Worm (Caenorhabditis elegans) whole organism, L3 larva: Measurements from ENCODE around the gene clec-240.

ENCODE experiments used
- ZK546.5 ChIP-seq: sonication (generic microtip); optimal IDR thresholded peaks from 2 replicates; lab custom pipeline; 2017; ENCODE audit warnings: missing biosample characterization, missing genetic modification characterization
- aly-2 ChIP-seq: fragments of 150-350 bp; optimal IDR thresholded peaks from 2 replicates; lab custom pipeline; 2014; ENCODE audit warnings: missing biosample characterization, missing genetic modification characterization
- ama-1 ChIP-seq: fragments of 150-350 bp; optimal IDR thresholded peaks from 2 replicates; lab custom pipeline; 2018
- ceh-16 ChIP-seq: sonication (generic microtip); optimal IDR thresholded peaks from 2 replicates; lab custom pipeline; 2017; ENCODE audit warnings: missing biosample characterization, missing genetic modification characterization
- ceh-82 ChIP-seq: fragments of 150-350 bp; optimal IDR thresholded peaks from 2 replicates; lab custom pipeline; 2014; ENCODE audit warnings: missing biosample characterization, missing genetic modification characterization
- ceh-9 ChIP-seq: sonication (generic microtip); optimal IDR thresholded peaks from 2 replicates; lab custom pipeline; 2018; ENCODE audit warnings: missing biosample characterization, missing genetic modification characterization
- daf-12 ChIP-seq: fragments of 150-350 bp; optimal IDR thresholded peaks from 2 replicates; lab custom pipeline; 2014; ENCODE audit warnings: missing biosample characterization, missing genetic modification reagents, missing genetic modification characterization
- egl-27 ChIP-seq: sonication (generic microtip); optimal IDR thresholded peaks from 4 replicates; lab custom pipeline; 2017; ENCODE audit warnings: missing biosample characterization, missing genetic modification reagents, missing genetic modification characterization
- egl-5 ChIP-seq: fragments of 150-350 bp; optimal IDR thresholded peaks from 2 replicates; lab custom pipeline; 2017; ENCODE audit warnings: missing biosample characterization, missing genetic modification reagents, missing genetic modification characterization, inconsistent platforms
- eor-1 ChIP-seq, 2 experiments: fragments of 150-350 bp; optimal IDR thresholded peaks; 2 replicates each; lab custom pipeline; 2014 to 2018; ENCODE audit warnings: missing biosample characterization in 2 of 2, missing genetic modification characterization in 2 of 2
- fkh-2 ChIP-seq: fragments of 150-350 bp; optimal IDR thresholded peaks from 2 replicates; lab custom pipeline; 2014; ENCODE audit warnings: missing biosample characterization, missing genetic modification reagents, missing genetic modification characterization
- fos-1 ChIP-seq: fragments of 150-350 bp; optimal IDR thresholded peaks from 2 replicates; lab custom pipeline; 2014; ENCODE audit warnings: missing biosample characterization, missing genetic modification characterization
- hmg-11 ChIP-seq: sonication (generic microtip); optimal IDR thresholded peaks from 2 replicates; lab custom pipeline; 2016; ENCODE audit warnings: missing genetic modification characterization, missing compliant biosample characterization
- jun-1 ChIP-seq: fragments of 150-350 bp; optimal IDR thresholded peaks from 2 replicates; lab custom pipeline; 2014; ENCODE audit warnings: missing biosample characterization, missing genetic modification reagents, missing genetic modification characterization
- lin-15B ChIP-seq: fragments of 150-350 bp; optimal IDR thresholded peaks from 2 replicates; lab custom pipeline; 2014; ENCODE audit warnings: missing biosample characterization, missing genetic modification characterization
- lin-39 ChIP-seq: fragments of 150-350 bp; optimal IDR thresholded peaks from 2 replicates; lab custom pipeline; 2018; ENCODE audit warnings: missing biosample characterization, missing genetic modification reagents, missing genetic modification characterization
- lsy-12 ChIP-seq: sonication (generic microtip); optimal IDR thresholded peaks from 2 replicates; lab custom pipeline; 2016; ENCODE audit warnings: mild to moderate bottlenecking, missing genetic modification characterization, missing compliant biosample characterization
- mdl-1 ChIP-seq: fragments of 150-350 bp; optimal IDR thresholded peaks from 2 replicates; lab custom pipeline; 2014; ENCODE audit warnings: missing biosample characterization, missing genetic modification characterization
- nfya-1 ChIP-seq: sonication (generic microtip); optimal IDR thresholded peaks from 2 replicates; lab custom pipeline; 2017; ENCODE audit warnings: missing genetic modification characterization, mild to moderate bottlenecking, missing compliant biosample characterization, antibody characterized with exemption, moderate library complexity; ENCODE audit not compliant: insufficient read depth
- nhr-12 ChIP-seq: fragments of 150-350 bp; optimal IDR thresholded peaks from 2 replicates; lab custom pipeline; 2014; ENCODE audit warnings: missing biosample characterization, missing genetic modification characterization
- nhr-237 ChIP-seq: fragments of 150-350 bp; optimal IDR thresholded peaks from 2 replicates; lab custom pipeline; 2014; ENCODE audit warnings: missing biosample characterization, missing genetic modification characterization
- nhr-25 ChIP-seq: sonication (generic microtip); optimal IDR thresholded peaks from 2 replicates; lab custom pipeline; 2017; ENCODE audit warnings: missing biosample characterization, missing genetic modification characterization
- nhr-28 ChIP-seq: fragments of 150-350 bp; optimal IDR thresholded peaks from 2 replicates; lab custom pipeline; 2014; ENCODE audit warnings: missing biosample characterization, missing genetic modification characterization
- nhr-67 ChIP-seq: fragments of 150-350 bp; optimal IDR thresholded peaks from 2 replicates; lab custom pipeline; 2014; ENCODE audit warnings: missing biosample characterization, missing genetic modification characterization
- nhr-76 ChIP-seq: fragments of 150-350 bp; sonication (generic microtip); optimal IDR thresholded peaks from 5 replicates; lab custom pipeline; 2014; ENCODE audit warnings: missing biosample characterization, missing genetic modification characterization
- pha-4 ChIP-seq: fragments of 150-350 bp; optimal IDR thresholded peaks from 2 replicates; lab custom pipeline; 2014; ENCODE audit warnings: missing biosample characterization, missing genetic modification reagents, missing genetic modification characterization
- pqm-1 ChIP-seq: fragments of 150-350 bp; optimal IDR thresholded peaks from 2 replicates; lab custom pipeline; 2017; ENCODE audit warnings: missing biosample characterization, missing genetic modification characterization, inconsistent platforms
- sea-2 ChIP-seq: fragments of 150-350 bp; sonication (generic microtip); optimal IDR thresholded peaks from 4 replicates; lab custom pipeline; 2014; ENCODE audit warnings: missing biosample characterization, missing genetic modification reagents, missing genetic modification characterization
- unc-39 ChIP-seq: sonication (generic microtip); optimal IDR thresholded peaks from 4 replicates; lab custom pipeline; 2017; ENCODE audit warnings: missing biosample characterization, missing genetic modification characterization
- unc-62 ChIP-seq: fragments of 150-350 bp; sonication (generic microtip); optimal IDR thresholded peaks from 4 replicates; lab custom pipeline; 2014; ENCODE audit warnings: missing biosample characterization, missing genetic modification reagents, missing genetic modification characterization
- zag-1 ChIP-seq: fragments of 150-350 bp; optimal IDR thresholded peaks from 2 replicates; lab custom pipeline; 2014; ENCODE audit warnings: missing biosample characterization, missing genetic modification characterization
- ztf-11 ChIP-seq: fragments of 150-350 bp; optimal IDR thresholded peaks from 2 replicates; lab custom pipeline; 2014; ENCODE audit warnings: missing biosample characterization, missing genetic modification characterization
- ztf-4 ChIP-seq: fragments of 150-350 bp; optimal IDR thresholded peaks from 2 replicates; lab custom pipeline; 2014; ENCODE audit warnings: missing biosample characterization, missing genetic modification characterization

clec-240 gene

ce11 chrV:16987783-16988182, 22.0 kb upstream of the clec-240 start:
- TF ChIP-seq nhr-12, result no peak
- TF ChIP-seq hmg-11 (tag; lab: Kevin White, UChicago), result no peak
- no peak for TF ChIP-seq fos-1 (tag; lab: Kevin White, UChicago)
- TF ChIP-seq unc-39 (tag; lab: Kevin White, UChicago), result no peak
- no peak for TF ChIP-seq pha-4 (tag; lab: Kevin White, UChicago)
- TF ChIP-seq nfya-1 (tag; lab: Kevin White, UChicago), result no peak
- TF ChIP-seq zag-1 (tag; lab: Kevin White, UChicago), result no peak
- TF ChIP-seq ceh-82 (tag; lab: Kevin White, UChicago), result no peak
- TF ChIP-seq ztf-11 (tag; lab: Kevin White, UChicago), result no peak
- TF ChIP-seq lsy-12, result no peak

ce11 chrV:16988614-16989013, 21.2 kb upstream of the clec-240 start, which contains the start of gene Y102A5C.27:
TSS of gene Y102A5C.27 (minus strand) at chrV:16988714.
- TF ChIP-seq unc-62 (GFP tag; lab: Kevin White, UChicago), result no peak
- TF ChIP-seq nhr-237 (tag; lab: Kevin White, UChicago), result no peak
- no peak for TF ChIP-seq ama-1
- no peak for TF ChIP-seq zag-1 (tag; lab: Kevin White, UChicago)
- no peak for TF ChIP-seq pqm-1 (tag; lab: Kevin White, UChicago)
- no peak for TF ChIP-seq nhr-76 (tag; lab: Kevin White, UChicago)
- no peak for TF ChIP-seq eor-1 (tag; optimal IDR thresholded peaks at IDR 0.05; lab: Kevin White, UChicago)
- TF ChIP-seq hmg-11 (tag; lab: Kevin White, UChicago), result no peak
- no peak for TF ChIP-seq mdl-1 (tag; lab: Kevin White, UChicago)
- no peak for TF ChIP-seq nhr-25 (tag; lab: Kevin White, UChicago)
- TF ChIP-seq lin-15B (tag; lab: Kevin White, UChicago), result no peak
- TF ChIP-seq nfya-1 (tag; lab: Kevin White, UChicago), result no peak
- no peak for TF ChIP-seq nhr-67 (tag; lab: Kevin White, UChicago)
- no peak for TF ChIP-seq aly-2 (tag; lab: Kevin White, UChicago)
- no peak for TF ChIP-seq jun-1 (tag; lab: Kevin White, UChicago)
- no peak for TF ChIP-seq pha-4 (tag; lab: Kevin White, UChicago)
- no peak for TF ChIP-seq sea-2
- TF ChIP-seq ztf-4 (tag; lab: Kevin White, UChicago), result no peak
- TF ChIP-seq fkh-2 (tag; lab: Kevin White, UChicago), result no peak
- no peak for TF ChIP-seq nhr-12

ce11 chrV:16991734-16992133, 18.1 kb upstream of the clec-240 start, which contains the start of gene srz-95:
TSS of gene srz-95 (plus strand) at chrV:16992034.
- no peak for TF ChIP-seq pha-4 (tag; lab: Kevin White, UChicago)
- no peak for TF ChIP-seq ceh-9 (tag; lab: Kevin White, UChicago)
- no peak for TF ChIP-seq ztf-4 (tag; lab: Kevin White, UChicago)
- no peak for TF ChIP-seq fkh-2 (tag; lab: Kevin White, UChicago)
- TF ChIP-seq egl-5 (tag; lab: Kevin White, UChicago), result no peak
- TF ChIP-seq ceh-16 (tag; lab: Kevin White, UChicago), result no peak
- TF ChIP-seq ZK546.5 (tag; lab: Kevin White, UChicago), result no peak
- no peak for TF ChIP-seq fos-1 (tag; lab: Kevin White, UChicago)

- TF ChIP-seq ceh-82 (tag; lab: Kevin White, UChicago) (no peak), zag-1 (tag; lab: Kevin White, UChicago) (no peak), ZK546.5 (tag; lab: Kevin White, UChicago) (no peak), lin-39 (tag; lab: Kevin White, UChicago) (no peak), nhr-28 (no peak), daf-12 (tag; lab: Kevin White, UChicago) (no peak), egl-27 (tag; lab: Kevin White, UChicago) (no peak), lsy-12 (no peak), fos-1 (tag; lab: Kevin White, UChicago) (no peak)
These were observed 17.4 kb upstream of the clec-240 start for ce11 chrV:16992383-16992782.

ce11 chrV:17000204-17000603, 9.6 kb upstream of the clec-240 start, which contains the start of gene str-217:
TSS of gene str-217 (minus strand) at chrV:17000304.
- TF ChIP-seq fkh-2 (tag; lab: Kevin White, UChicago), result no peak
